Worm (Caenorhabditis elegans): ENCODE measurements around the gene F41F3.1.

ce11 chrV:4691657-4692056 lies 37.3 kb downstream of the F41F3.1 start:
- TF ChIP-seq ztf-23 (GFP tag; IDR thresholded peaks at IDR 0.05) (no peak), T22C8.4 (GFP tag; IDR thresholded peaks at IDR 0.05) (no peak), med-1 (GFP tag; optimal IDR thresholded peaks at IDR 0.05; ENCODE audit: insufficient read depth) (no peak), cog-1 (tag; optimal IDR thresholded peaks at IDR 0.05) (no peak), tab-1 (GFP tag; IDR thresholded peaks at IDR 0.05) (no peak), klf-2 (GFP tag; conservative IDR thresholded peaks at IDR 0.05) (no peak), ref-1 (GFP tag; conservative IDR thresholded peaks at IDR 0.05) (no peak), flt-1 (GFP tag; IDR thresholded peaks at IDR 0.05) (no peak)
